ENCODE assay signal across 1 fruit fly cellular context in genomic region chrX:10211128-10211914, dm6.
TF ChIP-seq lines count a peak whose summit lies in the region.

No protein-coding gene starts in this region.

TF ChIP-seq in whole organism, embryonic, 481 proteins besides CTCF, POLR2A, EP300 and RAD21 (continued from another document):
- TF ChIP-seq Optix (GFP tag; IDR thresholded peaks at IDR 0.05; lab: Robert Waterston, UW) (no peak), tgo (GFP tag; IDR thresholded peaks at IDR 0.05; lab: Robert Waterston, UW) (no peak), Med (GFP tag; lab: Kevin White, UChicago) (peak; percentile 81), az2 (GFP tag; optimal IDR thresholded peaks at IDR 0.05; lab: Kevin White, UChicago) (peak; percentile 30), chinmo (GFP tag; IDR thresholded peaks at IDR 0.05; lab: Robert Waterston, UW; ENCODE audit: partially characterized antibody) (peak; percentile 69; the same call in 1 of the 4 replicates), Aef1 (GFP tag; IDR thresholded peaks at IDR 0.05; lab: Robert Waterston, UW) (peak; percentile 37; the same call in 1 of the 3 replicates), CG30403 (GFP tag; optimal IDR thresholded peaks at IDR 0.05; lab: Kevin White, UChicago) (peak; percentile 72), disco-r (GFP tag; optimal IDR thresholded peaks at IDR 0.05; lab: Kevin White, UChicago) (peak; percentile 31), CG5245 (GFP tag; optimal IDR thresholded peaks at IDR 0.05; lab: Kevin White, UChicago) (no peak), CG17568 (GFP tag; optimal IDR thresholded peaks at IDR 0.05; lab: Kevin White, UChicago) (peak; percentile 29), grau (tag; optimal IDR thresholded peaks at IDR 0.05; lab: Kevin White, UChicago) (peak; percentile 80), D19A (tag; optimal IDR thresholded peaks at IDR 0.05; lab: Kevin White, UChicago) (peak; percentile 99), Hr3 (GFP tag; optimal IDR thresholded peaks at IDR 0.05; lab: Kevin White, UChicago) (peak; percentile 50), CG34422 (GFP tag; IDR thresholded peaks at IDR 0.05; lab: Robert Waterston, UW) (no peak), gsb-n (tag; optimal IDR thresholded peaks at IDR 0.05; lab: Kevin White, UChicago) (peak; percentile 18), lilli (GFP tag; optimal IDR thresholded peaks at IDR 0.05; lab: Kevin White, UChicago) (peak; percentile 63), CG2120 (GFP tag; optimal IDR thresholded peaks at IDR 0.05; lab: Kevin White, UChicago) (peak; percentile 83), crc (GFP tag; optimal IDR thresholded peaks at IDR 0.05; lab: Kevin White, UChicago) (peak; percentile 33), Hmx (GFP tag; optimal IDR thresholded peaks at IDR 0.05; lab: Kevin White, UChicago) (peak; percentile 19), CG12942 (GFP tag; optimal IDR thresholded peaks at IDR 0.05; lab: Kevin White, UChicago) (peak; percentile 17), HLHmδ (GFP tag; optimal IDR thresholded peaks at IDR 0.05; lab: Kevin White, UChicago) (peak; percentile 35), CG7839 (tag; optimal IDR thresholded peaks at IDR 0.05; lab: Kevin White, UChicago) (peak; percentile 71), CG9609 (GFP tag; optimal IDR thresholded peaks at IDR 0.05; lab: Kevin White, UChicago) (peak; percentile 2), CG4282 (GFP tag; optimal IDR thresholded peaks at IDR 0.05; lab: Kevin White, UChicago) (no peak), sisA (GFP tag; IDR thresholded peaks at IDR 0.05; lab: Robert Waterston, UW) (peak; percentile 40), CG8281 (tag; optimal IDR thresholded peaks at IDR 0.05; lab: Kevin White, UChicago) (no peak), eve (GFP tag; optimal IDR thresholded peaks at IDR 0.05; lab: Kevin White, UChicago) (peak in 1 of 2 experiments; percentile 79), HHEX (GFP tag; optimal IDR thresholded peaks at IDR 0.05; lab: Kevin White, UChicago) (peak; percentile 61), cato (GFP tag; optimal IDR thresholded peaks at IDR 0.05; lab: Kevin White, UChicago; ENCODE audit: borderline replicate concordance) (no peak), CG1233 (GFP tag; optimal IDR thresholded peaks at IDR 0.05; lab: Kevin White, UChicago) (peak; percentile 38), CG10979 (tag; optimal IDR thresholded peaks at IDR 0.05; lab: Kevin White, UChicago) (peak; percentile 64), Adf1 (GFP tag; IDR thresholded peaks at IDR 0.05; lab: Robert Waterston, UW) (peak; percentile 95), oc (tag; optimal IDR thresholded peaks at IDR 0.05; lab: Kevin White, UChicago) (peak; percentile 7), CG13424 (tag; optimal IDR thresholded peaks at IDR 0.05; lab: Kevin White, UChicago) (peak; percentile 69), mam (GFP tag; optimal IDR thresholded peaks at IDR 0.05; lab: Kevin White, UChicago) (peak; percentile 63), CG12219 (GFP tag; optimal IDR thresholded peaks at IDR 0.05; lab: Kevin White, UChicago) (peak; percentile 24), prd (optimal IDR thresholded peaks at IDR 0.05; lab: Kevin White, UChicago) (no peak), prd (GFP tag; IDR thresholded peaks at IDR 0.05; lab: Robert Waterston, UW) (no peak), CG18262 (tag; optimal IDR thresholded peaks at IDR 0.05; lab: Kevin White, UChicago) (peak; percentile 71), rib (GFP tag; IDR thresholded peaks at IDR 0.05; lab: Robert Waterston, UW) (no peak), Camta (GFP tag; optimal IDR thresholded peaks at IDR 0.05; lab: Kevin White, UChicago) (peak; percentile 34), CG8765 (GFP tag; IDR thresholded peaks at IDR 0.05; lab: Robert Waterston, UW) (no peak), CG16815 (GFP tag; optimal IDR thresholded peaks at IDR 0.05; lab: Kevin White, UChicago) (peak; percentile 39), CoRest (tag; optimal IDR thresholded peaks at IDR 0.05; lab: Kevin White, UChicago) (peak; percentile 79), Hr78 (GFP tag; optimal IDR thresholded peaks at IDR 0.05; lab: Kevin White, UChicago) (peak in 1 of 2 experiments; percentile 55), Max (GFP tag; optimal IDR thresholded peaks at IDR 0.05; lab: Kevin White, UChicago) (peak; percentile 28), Deaf1 (tag; optimal IDR thresholded peaks at IDR 0.05; lab: Kevin White, UChicago) (peak; percentile 55), PHDP (tag; optimal IDR thresholded peaks at IDR 0.05; lab: Kevin White, UChicago) (peak; percentile 78), Dp (GFP tag; optimal IDR thresholded peaks at IDR 0.05; lab: Kevin White, UChicago) (no peak), dimm (GFP tag; IDR thresholded peaks at IDR 0.05; lab: Robert Waterston, UW) (no peak), gcm (GFP tag; optimal IDR thresholded peaks at IDR 0.05; lab: Kevin White, UChicago) (peak; percentile 8), Oli (tag; optimal IDR thresholded peaks at IDR 0.05; lab: Kevin White, UChicago) (peak; percentile 78), tio (GFP tag; optimal IDR thresholded peaks at IDR 0.05; lab: Kevin White, UChicago) (peak; percentile 54), gem (tag; optimal IDR thresholded peaks at IDR 0.05; lab: Kevin White, UChicago) (peak; percentile 87), Ada2b (GFP tag; IDR thresholded peaks at IDR 0.05; lab: Robert Waterston, UW) (0 out of 2 replicates have a peak, but pooled peaks have one; percentile 7), Six4 (GFP tag; optimal IDR thresholded peaks at IDR 0.05; lab: Kevin White, UChicago) (peak; percentile 45), Hr51 (GFP tag; optimal IDR thresholded peaks at IDR 0.05; lab: Kevin White, UChicago) (peak in 1 of 2 experiments; percentile 72), Oaz (GFP tag; IDR thresholded peaks at IDR 0.05; lab: Robert Waterston, UW) (no peak), hbn (GFP tag; IDR thresholded peaks at IDR 0.05; lab: Robert Waterston, UW; ENCODE audit: partially characterized antibody) (no peak), wor (GFP tag; IDR thresholded peaks at IDR 0.05; lab: Robert Waterston, UW) (0 out of 2 replicates have a peak, but pooled peaks have one; percentile 18), fd64A (GFP tag; optimal IDR thresholded peaks at IDR 0.05; lab: Kevin White, UChicago) (no peak), fd96Cb (tag; optimal IDR thresholded peaks at IDR 0.05; lab: Kevin White, UChicago) (peak; percentile 76), CG15601 (tag; optimal IDR thresholded peaks at IDR 0.05; lab: Kevin White, UChicago) (peak; percentile 60), Hmr (GFP tag; optimal IDR thresholded peaks at IDR 0.05; lab: Kevin White, UChicago) (peak; percentile 70), Drgx (GFP tag; IDR thresholded peaks at IDR 0.05; lab: Robert Waterston, UW) (peak; percentile 75), CG10209 (GFP tag; optimal IDR thresholded peaks at IDR 0.05; lab: Kevin White, UChicago) (peak; percentile 54)
